Fruit fly (Drosophila melanogaster): ENCODE measurements around the gene CG3587.

CG3587 gene

dm6 chrX:1907727-1908264 is 32.3 kb upstream of the CG3587 start, which contains the start of gene mip130 (continued):
- peak; percentile 54 for TF ChIP-seq CG8632 (GFP tag; optimal IDR thresholded peaks at IDR 0.05)
- peak; percentile 58 for TF ChIP-seq esn (GFP tag; optimal IDR thresholded peaks at IDR 0.05)
- no peak for TF ChIP-seq CG9139 (GFP tag; optimal IDR thresholded peaks at IDR 0.05)
- TF ChIP-seq Sox15 (GFP tag; optimal IDR thresholded peaks at IDR 0.05): peak; percentile 27
- peak; percentile 43 for TF ChIP-seq lz (GFP tag; optimal IDR thresholded peaks at IDR 0.05)
- TF ChIP-seq dac (GFP tag; optimal IDR thresholded peaks at IDR 0.05): peak; percentile 5
- TF ChIP-seq CG3032 (tag; optimal IDR thresholded peaks at IDR 0.05): peak; percentile 60
- peak; percentile 58 for TF ChIP-seq achi (GFP tag; optimal IDR thresholded peaks at IDR 0.05)
- TF ChIP-seq CG11902 (GFP tag; optimal IDR thresholded peaks at IDR 0.05): peak; percentile 43
- TF ChIP-seq net (GFP tag; optimal IDR thresholded peaks at IDR 0.05): peak; percentile 25
- no peak for TF ChIP-seq Blimp-1 (GFP tag; optimal IDR thresholded peaks at IDR 0.05)
- TF ChIP-seq CG6792 (GFP tag; optimal IDR thresholded peaks at IDR 0.05): peak; percentile 53
- peak; percentile 37 for TF ChIP-seq Smox (GFP tag; optimal IDR thresholded peaks at IDR 0.05)
- peak; percentile 27 for TF ChIP-seq CG6854 (GFP tag; optimal IDR thresholded peaks at IDR 0.05)
- 0 out of 3 replicates have a peak, but pooled peaks have one; percentile 41 for TF ChIP-seq eg (GFP tag; IDR thresholded peaks at IDR 0.05)
- peak; percentile 56 for TF ChIP-seq Eip75B (GFP tag; optimal IDR thresholded peaks at IDR 0.05)
- peak; percentile 62 for TF ChIP-seq CG32006 (GFP tag; optimal IDR thresholded peaks at IDR 0.05)
- TF ChIP-seq ss (GFP tag; optimal IDR thresholded peaks at IDR 0.05): peak; percentile 27 to 60
- TF ChIP-seq Ets21C (GFP tag; optimal IDR thresholded peaks at IDR 0.05): no peak
- TF ChIP-seq Lpt (GFP tag; optimal IDR thresholded peaks at IDR 0.05): no peak
- peak; percentile 47 for TF ChIP-seq OdsH (GFP tag; optimal IDR thresholded peaks at IDR 0.05)
- peak; percentile 31 for TF ChIP-seq Hr39 (GFP tag; optimal IDR thresholded peaks at IDR 0.05)
- TF ChIP-seq Gug (GFP tag; IDR thresholded peaks at IDR 0.05): no peak
- TF ChIP-seq pdm3 (GFP tag; optimal IDR thresholded peaks at IDR 0.05): peak; percentile 56
- TF ChIP-seq CG8319 (GFP tag; optimal IDR thresholded peaks at IDR 0.05): no peak
- peak; percentile 1 for TF ChIP-seq CG11762 (GFP tag; optimal IDR thresholded peaks at IDR 0.05; ENCODE audit: insufficient read depth)
- TF ChIP-seq CG34406 (GFP tag; optimal IDR thresholded peaks at IDR 0.05): peak; percentile 63
- no peak for TF ChIP-seq salr (GFP tag; optimal IDR thresholded peaks at IDR 0.05)
- peak; percentile 27; the same call in 1 of the 3 replicates for TF ChIP-seq CG6163 (GFP tag; IDR thresholded peaks at IDR 0.05)
- no peak for TF ChIP-seq Eip93F (GFP tag; optimal IDR thresholded peaks at IDR 0.05)
- TF ChIP-seq Ets96B (tag; optimal IDR thresholded peaks at IDR 0.05): peak; percentile 56
- peak; percentile 60 for TF ChIP-seq CG10631 (GFP tag; optimal IDR thresholded peaks at IDR 0.05)
- TF ChIP-seq CG15336 (GFP tag; IDR thresholded peaks at IDR 0.05): peak; percentile 69
- no peak for TF ChIP-seq fd85E (GFP tag; optimal IDR thresholded peaks at IDR 0.05)

- no peak for TF ChIP-seq Eip75B (GFP tag; optimal IDR thresholded peaks at IDR 0.05)
- no peak for TF ChIP-seq Blimp-1 (GFP tag; optimal IDR thresholded peaks at IDR 0.05)
- peak; percentile 67 for TF ChIP-seq svp (GFP tag)
- no peak for TF ChIP-seq cyc (GFP tag; optimal IDR thresholded peaks at IDR 0.05)
- peak; percentile 83 for TF ChIP-seq dsx (GFP tag; optimal IDR thresholded peaks at IDR 0.05; ENCODE audit: poor library complexity, severe bottlenecking)
- no peak for TF ChIP-seq fd59A (GFP tag; optimal IDR thresholded peaks at IDR 0.05)
- TF ChIP-seq CG31627 (GFP tag; optimal IDR thresholded peaks at IDR 0.05): no peak
- peak; percentile 45 for TF ChIP-seq net (GFP tag; optimal IDR thresholded peaks at IDR 0.05)
- TF ChIP-seq CG8119 (GFP tag; IDR thresholded peaks at IDR 0.05): peak; percentile 76
- no peak for TF ChIP-seq Sox15 (GFP tag; optimal IDR thresholded peaks at IDR 0.05)
- TF ChIP-seq Smox (GFP tag; optimal IDR thresholded peaks at IDR 0.05): no peak
- no peak for TF ChIP-seq Met (GFP tag; optimal IDR thresholded peaks at IDR 0.05)
- no peak for TF ChIP-seq Sox102F (GFP tag; optimal IDR thresholded peaks at IDR 0.05)
- TF ChIP-seq salr (GFP tag; optimal IDR thresholded peaks at IDR 0.05): no peak
- TF ChIP-seq CG6276 (GFP tag; optimal IDR thresholded peaks at IDR 0.05): peak; percentile 70
- TF ChIP-seq vri (GFP tag; optimal IDR thresholded peaks at IDR 0.05): no peak
- peak; percentile 16 for TF ChIP-seq esn (GFP tag; optimal IDR thresholded peaks at IDR 0.05)
- peak; percentile 50 for TF ChIP-seq CG6808 (GFP tag; optimal IDR thresholded peaks at IDR 0.05)
- TF ChIP-seq CG34406 (GFP tag; optimal IDR thresholded peaks at IDR 0.05): no peak
- TF ChIP-seq spab (GFP tag; optimal IDR thresholded peaks at IDR 0.05): no peak
- no peak for TF ChIP-seq CG11762 (GFP tag; optimal IDR thresholded peaks at IDR 0.05; ENCODE audit: insufficient read depth)
- TF ChIP-seq CG6163 (GFP tag; IDR thresholded peaks at IDR 0.05): peak; percentile 45; the same call in 1 of the 3 replicates
- TF ChIP-seq Hr39 (GFP tag; optimal IDR thresholded peaks at IDR 0.05): no peak
- peak; percentile 40 for TF ChIP-seq CG9139 (GFP tag; optimal IDR thresholded peaks at IDR 0.05)
- TF ChIP-seq topi (GFP tag; optimal IDR thresholded peaks at IDR 0.05): peak; percentile 36
- TF ChIP-seq lz (GFP tag; optimal IDR thresholded peaks at IDR 0.05): no peak
- TF ChIP-seq Eip78C (GFP tag): no peak
- TF ChIP-seq CG1621 (tag; optimal IDR thresholded peaks at IDR 0.05): peak; percentile 64
These were observed 31.4 kb upstream of the CG3587 start, which contains the start of the genes Edem1 and Rbcn-3B for dm6 chrX:1908757-1909156. Edem1 (minus strand) TSS chrX:1908827. Rbcn-3B (plus strand) TSS chrX:1908920.

Measured in whole organism, prepupa.